Worm (Caenorhabditis elegans) whole organism, L1 larva: ENCODE measurements around the gene K09A11.1.

Source experiments
- C34B4.2 ChIP-seq: sonication (generic microtip); optimal IDR thresholded peaks from 2 replicates; lab custom pipeline; 2017; ENCODE audit warnings: mild to moderate bottlenecking, missing genetic modification characterization, missing compliant biosample characterization
- aha-1 ChIP-seq: fragments of 150-350 bp; optimal IDR thresholded peaks from 2 replicates; lab custom pipeline; 2014; ENCODE audit warnings: missing biosample characterization, missing genetic modification characterization
- blmp-1 ChIP-seq: fragments of 150-350 bp; optimal IDR thresholded peaks from 2 replicates; lab custom pipeline; 2014; ENCODE audit warnings: missing biosample characterization, missing genetic modification characterization
- ceh-63 ChIP-seq: fragments of 200-800 bp; sonication (Bioruptor generic); optimal IDR thresholded peaks from 2 replicates; lab custom pipeline; 2018; ENCODE audit warnings: mild to moderate bottlenecking, missing genetic modification characterization, missing compliant biosample characterization
- ceh-8 ChIP-seq: fragments of 200-800 bp; sonication (Bioruptor generic); optimal IDR thresholded peaks from 2 replicates; lab custom pipeline; 2018; ENCODE audit warnings: mild to moderate bottlenecking, missing genetic modification characterization, moderate library complexity, missing compliant biosample characterization
- ceh-82 ChIP-seq, 3 experiments: fragments of 150-350 bp in 1 of 3; sonication (generic microtip) in 2 of 3; optimal IDR thresholded peaks; 2 replicates each; lab custom pipeline; 2014 to 2017; ENCODE audit warnings: missing biosample characterization in 3 of 3, missing genetic modification characterization in 3 of 3
- dpl-1 ChIP-seq, 3 experiments: fragments of 150-350 bp in 2 of 3; sonication (generic microtip) in 1 of 3; optimal IDR thresholded peaks; 2 replicates each; lab custom pipeline; 2014 to 2017; ENCODE audit warnings: missing biosample characterization in 3 of 3, missing genetic modification characterization in 3 of 3, missing genetic modification reagents in 3 of 3
- efl-1 ChIP-seq, 4 experiments: fragments of 150-350 bp; optimal IDR thresholded peaks in 3 of 4; peaks in 1 of 4; 1 replicate in 1 of 4; 2 replicates in 3 of 4; lab custom pipeline; 2014; ENCODE audit warnings: missing biosample characterization in 2 of 4, missing genetic modification characterization in 2 of 4, missing genetic modification reagents in 2 of 4
- efl-3 ChIP-seq: fragments of 200-800 bp; sonication (Bioruptor generic); optimal IDR thresholded peaks from 2 replicates; lab custom pipeline; 2018; ENCODE audit warnings: mild to moderate bottlenecking, missing genetic modification characterization, missing compliant biosample characterization
- egl-13 ChIP-seq: sonication (generic microtip); optimal IDR thresholded peaks from 2 replicates; lab custom pipeline; 2016; ENCODE audit warnings: missing genotype, missing genetic modification reagents, missing genetic modification characterization, missing compliant biosample characterization
- elt-2 ChIP-seq: sonication (generic microtip); optimal IDR thresholded peaks from 2 replicates; lab custom pipeline; 2016; ENCODE audit warnings: missing genetic modification characterization, mild to moderate bottlenecking, inconsistent platforms, missing compliant biosample characterization, missing genetic modification reagents
- fkh-10 ChIP-seq: sonication (generic microtip); optimal IDR thresholded peaks from 2 replicates; lab custom pipeline; 2017; ENCODE audit warnings: missing biosample characterization, missing genetic modification reagents, missing genetic modification characterization
- fkh-8 ChIP-seq: sonication (generic microtip); optimal IDR thresholded peaks from 2 replicates; lab custom pipeline; 2016; ENCODE audit warnings: mild to moderate bottlenecking, missing genetic modification characterization, missing compliant biosample characterization
- fos-1 ChIP-seq: fragments of 150-350 bp; optimal IDR thresholded peaks from 2 replicates; lab custom pipeline; 2014; ENCODE audit warnings: missing biosample characterization, missing genetic modification characterization
- hlh-4 ChIP-seq: sonication (generic microtip); optimal IDR thresholded peaks from 2 replicates; lab custom pipeline; 2016; ENCODE audit warnings: mild to moderate bottlenecking, missing genetic modification characterization, missing compliant biosample characterization
- irx-1 ChIP-seq: sonication (generic microtip); optimal IDR thresholded peaks from 2 replicates; lab custom pipeline; 2016; ENCODE audit warnings: missing genetic modification characterization, missing compliant biosample characterization
- isw-1 ChIP-seq: fragments of 200-800 bp; sonication (Bioruptor generic); IDR thresholded peaks from 2 replicates; pipeline ENCODE4 v1.3.6; 2022; ENCODE audit warnings: missing genetic modification characterization, missing compliant biosample characterization
- lin-13 ChIP-seq: fragments of 150-350 bp; optimal IDR thresholded peaks from 2 replicates; lab custom pipeline; 2014; ENCODE audit warnings: missing biosample characterization, missing genetic modification reagents, missing genetic modification characterization
- lin-14 ChIP-seq: fragments of 200-800 bp; sonication (Bioruptor generic); optimal IDR thresholded peaks from 2 replicates; lab custom pipeline; 2018; ENCODE audit warnings: mild to moderate bottlenecking, missing genetic modification characterization, moderate library complexity, missing compliant biosample characterization
- lin-15B ChIP-seq: fragments of 150-350 bp; sonication (generic microtip); optimal IDR thresholded peaks from 3 replicates; lab custom pipeline; 2014; ENCODE audit warnings: missing biosample characterization, missing genetic modification characterization
- lin-39 ChIP-seq: fragments of 150-350 bp; optimal IDR thresholded peaks from 2 replicates; lab custom pipeline; 2014; ENCODE audit warnings: missing biosample characterization, missing genetic modification reagents, missing genetic modification characterization
- mdl-1 ChIP-seq, 2 experiments: fragments of 150-350 bp; optimal IDR thresholded peaks; 2 replicates each; lab custom pipeline; 2014 to 2017; ENCODE audit warnings: missing biosample characterization in 2 of 2, missing genetic modification characterization in 2 of 2, inconsistent platforms in 1 of 2
- mef-2 ChIP-seq: fragments of 150-350 bp; optimal IDR thresholded peaks from 2 replicates; lab custom pipeline; 2014; ENCODE audit warnings: missing biosample characterization, missing genetic modification characterization
- nhr-19 ChIP-seq: fragments of 200-800 bp; sonication (Bioruptor generic); conservative IDR thresholded peaks from 2 replicates; pipeline ENCODE4 v1.3.6; 2022; ENCODE audit warnings: missing genetic modification characterization, missing compliant biosample characterization
- nhr-20 ChIP-seq: sonication (generic microtip); optimal IDR thresholded peaks from 2 replicates; lab custom pipeline; 2016; ENCODE audit warnings: mild to moderate bottlenecking, missing genetic modification characterization, missing compliant biosample characterization
- nhr-28 ChIP-seq: fragments of 150-350 bp; optimal IDR thresholded peaks from 2 replicates; lab custom pipeline; 2014; ENCODE audit warnings: missing biosample characterization, missing genetic modification characterization
- nhr-84 ChIP-seq: sonication (generic microtip); optimal IDR thresholded peaks from 2 replicates; lab custom pipeline; 2017; ENCODE audit warnings: missing biosample characterization, missing genetic modification characterization
- nhr-85 ChIP-seq: sonication (generic microtip); peaks from one replicate; lab custom pipeline; 2016; ENCODE audit warnings: missing genetic modification characterization, inconsistent platforms, missing compliant biosample characterization
- pax-3 ChIP-seq: fragments of 200-800 bp; sonication (Bioruptor generic); optimal IDR thresholded peaks from 2 replicates; lab custom pipeline; 2018; ENCODE audit warnings: mild to moderate bottlenecking, missing genetic modification characterization, moderate library complexity, missing compliant biosample characterization
- skn-1 ChIP-seq: fragments of 150-350 bp; optimal IDR thresholded peaks from 2 replicates; lab custom pipeline; 2014; ENCODE audit warnings: missing biosample characterization, missing genetic modification characterization
- snu-23 ChIP-seq: sonication (generic microtip); optimal IDR thresholded peaks from 2 replicates; lab custom pipeline; 2016; ENCODE audit warnings: missing genetic modification characterization, missing compliant biosample characterization
- sptf-1 ChIP-seq: fragments of 150-350 bp; optimal IDR thresholded peaks from 2 replicates; lab custom pipeline; 2014; ENCODE audit warnings: missing biosample characterization, missing genetic modification characterization
- sup-37 ChIP-seq: fragments of 200-800 bp; sonication (Bioruptor generic); optimal IDR thresholded peaks from 2 replicates; lab custom pipeline; 2018; ENCODE audit warnings: mild to moderate bottlenecking, missing genetic modification characterization, missing compliant biosample characterization
- swsn-7 ChIP-seq: sonication (generic microtip); optimal IDR thresholded peaks from 2 replicates; lab custom pipeline; 2016; ENCODE audit warnings: missing genetic modification characterization, missing compliant biosample characterization
- unc-130 ChIP-seq: fragments of 150-350 bp; optimal IDR thresholded peaks from 2 replicates; lab custom pipeline; 2017; ENCODE audit warnings: missing biosample characterization, missing genetic modification characterization, inconsistent platforms
- unc-30 ChIP-seq: sonication (generic microtip); optimal IDR thresholded peaks from 2 replicates; lab custom pipeline; 2017; ENCODE audit warnings: missing biosample characterization, missing genetic modification characterization

Gene K09A11.1

ce11 chrX:13227778-13228177 lies 34.5 kb upstream of the K09A11.1 start:
- TF ChIP-seq nhr-19 (GFP tag; lab: Robert Waterston, UW) (no peak), ceh-63 (no peak), mdl-1 (tag; optimal IDR thresholded peaks at IDR 0.05; lab: Kevin White, UChicago) (no peak), ceh-8 (GFP tag; lab: Kevin White, UChicago) (no peak), snu-23 (no peak), irx-1 (tag; lab: Kevin White, UChicago) (no peak), skn-1 (tag; lab: Kevin White, UChicago) (no peak), pax-3 (no peak), fkh-8 (no peak), C34B4.2 (tag; lab: Kevin White, UChicago) (no peak)

ce11 chrX:13232259-13232658 lies 30.0 kb upstream of the K09A11.1 start, which contains the start of gene bgnt-1.5:
Gene bgnt-1.5, minus strand, starts transcription at chrX:13232359.
- TF ChIP-seq lin-13 (GFP tag; lab: Kevin White, UChicago) (no peak), isw-1 (GFP tag; lab: Robert Waterston, UW) (no peak), efl-3 (no peak), fkh-10 (GFP tag; lab: Kevin White, UChicago) (no peak), nhr-84 (no peak), nhr-20 (no peak), elt-2 (tag; lab: Kevin White, UChicago) (no peak), swsn-7 (tag; lab: Kevin White, UChicago) (no peak), nhr-28 (tag; lab: Kevin White, UChicago) (no peak), mef-2 (tag; lab: Kevin White, UChicago) (no peak)

- TF ChIP-seq hlh-4, result no peak
- TF ChIP-seq egl-13 (tag; lab: Kevin White, UChicago), result no peak
Observed at ce11 chrX:13234879-13235278, 27.4 kb upstream of the K09A11.1 start, which contains the start of gene K08H2.2. Gene K08H2.2, minus strand, starts transcription at chrX:13234979.

- TF ChIP-seq lin-15B (tag; lab: Kevin White, UChicago) (no peak), mdl-1 (tag; optimal IDR thresholded peaks at IDR 0.05; lab: Kevin White, UChicago) (no peak), ceh-82 (tag; optimal IDR thresholded peaks at IDR 0.05; lab: Kevin White, UChicago) (no peak)
- TF ChIP-seq, all 84 proteins: peak for 0
Observed at ce11 chrX:13237102-13237501, 25.2 kb upstream of the K09A11.1 start, which contains the start of gene K08H2.3. Gene K08H2.3, plus strand, starts transcription at chrX:13237402.

- no peak for TF ChIP-seq efl-1 (optimal IDR thresholded peaks at IDR 0.05; lab: Kevin White, UChicago)
- peak in 1 of 2 experiments; percentile 40 for TF ChIP-seq efl-1 (GFP tag; optimal IDR thresholded peaks at IDR 0.05 in 1 of 2; lab: Kevin White, UChicago)
- TF ChIP-seq nhr-85 (tag; lab: Kevin White, UChicago), result no peak
Observed at ce11 chrX:13238197-13238596, 24.1 kb upstream of the K09A11.1 start, which contains the start of gene K08H2.4. Gene K08H2.4, plus strand, starts transcription at chrX:13238497.

ce11 chrX:13242231-13242630 lies 20.1 kb upstream of the K09A11.1 start, which contains the start of gene K08H2.5:
Gene K08H2.5, minus strand, starts transcription at chrX:13242331.
- TF ChIP-seq dpl-1 (GFP tag; optimal IDR thresholded peaks at IDR 0.05; lab: Kevin White, UChicago), result no peak
- no peak for TF ChIP-seq lin-39 (tag; lab: Kevin White, UChicago)
- no peak for TF ChIP-seq fos-1 (tag; lab: Kevin White, UChicago)
- no peak for TF ChIP-seq snu-23
- TF ChIP-seq aha-1 (tag; lab: Kevin White, UChicago), result no peak
- TF ChIP-seq nhr-19 (GFP tag; lab: Robert Waterston, UW), result no peak
- no peak for TF ChIP-seq lin-14 (GFP tag; lab: Kevin White, UChicago)
- no peak for TF ChIP-seq sup-37 (GFP tag; lab: Kevin White, UChicago)
- no peak for TF ChIP-seq blmp-1 (tag; lab: Kevin White, UChicago)
- no peak for TF ChIP-seq unc-30 (tag; lab: Kevin White, UChicago)
- TF ChIP-seq unc-130 (tag; lab: Kevin White, UChicago), result no peak
- TF ChIP-seq sptf-1, result no peak
